Worm (Caenorhabditis elegans) whole organism, young adult: ENCODE data around the gene pcp-4.
A peak's percentile ranks its signal among the peaks of the same experiment; 100 is the strongest.

Experiments
- F10E7.11 ChIP-seq: sonication (generic microtip); optimal IDR thresholded peaks from 2 replicates; lab custom pipeline; 2017; ENCODE audit warnings: mild to moderate bottlenecking, missing genetic modification characterization, moderate library complexity, missing compliant biosample characterization
- F23B12.7 ChIP-seq: sonication (generic microtip); optimal IDR thresholded peaks from 2 replicates; lab custom pipeline; 2017; ENCODE audit warnings: missing genetic modification characterization, mild to moderate bottlenecking, missing compliant biosample characterization, antibody characterized with exemption, moderate library complexity; ENCODE audit not compliant: insufficient read depth
- F57A8.1 ChIP-seq: fragments of 200-800 bp; sonication (Bioruptor generic); optimal IDR thresholded peaks from 2 replicates; lab custom pipeline; 2018; ENCODE audit warnings: mild to moderate bottlenecking, missing genetic modification characterization, moderate library complexity, missing compliant biosample characterization
- Y95B8A.8 ChIP-seq: fragments of 200-800 bp; sonication (Bioruptor generic); IDR thresholded peaks from 2 replicates; pipeline ENCODE4 v1.3.6; 2022; ENCODE audit warnings: missing genetic modification reagents, missing genetic modification characterization, missing compliant biosample characterization
- akir-1 ChIP-seq: fragments of 200-800 bp; sonication (Bioruptor generic); optimal IDR thresholded peaks from 2 replicates; lab custom pipeline; 2018; ENCODE audit warnings: mild to moderate bottlenecking, missing genetic modification characterization, moderate library complexity, missing compliant biosample characterization
- ama-1 ChIP-seq, 3 experiments: fragments of 150-350 bp in 1 of 3; sonication (generic microtip) in 2 of 3; optimal IDR thresholded peaks; 2 replicates each; lab custom pipeline; 2014 to 2018; ENCODE audit warnings: missing biosample characterization in 2 of 3, missing genetic modification characterization in 2 of 3, missing genetic modification reagents in 2 of 3
- aptf-3 ChIP-seq: fragments of 200-800 bp; sonication (Bioruptor generic); IDR thresholded peaks from 2 replicates; pipeline ENCODE4 v1.3.6; 2022; ENCODE audit warnings: missing genetic modification characterization, missing compliant biosample characterization
- ccch-3 ChIP-seq: fragments of 200-800 bp; sonication (Bioruptor generic); optimal IDR thresholded peaks from 2 replicates; lab custom pipeline; 2018; ENCODE audit warnings: mild to moderate bottlenecking, missing genetic modification characterization, missing compliant biosample characterization
- cebp-1 ChIP-seq, 2 experiments: fragments of 200-800 bp in 1 of 2; sonication (Bioruptor generic) in 1 of 2; sonication (generic microtip) in 1 of 2; IDR thresholded peaks in 1 of 2; optimal IDR thresholded peaks in 1 of 2; 2 replicates each; pipeline versions ENCODE4 v1.3.6 to Lab custom; 2017 to 2022; ENCODE audit warnings: missing compliant biosample characterization in 2 of 2, missing genetic modification characterization in 2 of 2, mild to moderate bottlenecking in 1 of 2, missing genetic modification reagents in 1 of 2, moderate library complexity in 1 of 2
- cebp-2 ChIP-seq: fragments of 200-800 bp; sonication (Bioruptor generic); IDR thresholded peaks from 2 replicates; pipeline ENCODE4 v1.3.6; 2022; ENCODE audit warnings: missing genetic modification characterization, missing compliant biosample characterization
- ceh-27 ChIP-seq: fragments of 200-800 bp; sonication (Bioruptor generic); optimal IDR thresholded peaks from 2 replicates; lab custom pipeline; 2018; ENCODE audit warnings: mild to moderate bottlenecking, missing genetic modification characterization, moderate library complexity, missing compliant biosample characterization
- ceh-58 ChIP-seq: fragments of 200-800 bp; sonication (Bioruptor generic); IDR thresholded peaks from 2 replicates; pipeline ENCODE4 v1.3.6; 2022; ENCODE audit warnings: missing genetic modification characterization, missing compliant biosample characterization
- ceh-91 ChIP-seq: fragments of 200-800 bp; sonication (Bioruptor generic); IDR thresholded peaks from 2 replicates; pipeline ENCODE4 v1.3.6; 2022; ENCODE audit warnings: missing genetic modification reagents, missing genetic modification characterization, missing compliant biosample characterization
- die-1 ChIP-seq: sonication (generic microtip); optimal IDR thresholded peaks from 2 replicates; lab custom pipeline; 2016; ENCODE audit warnings: missing genotype, mild to moderate bottlenecking, missing genetic modification characterization, missing compliant biosample characterization
- egl-44 ChIP-seq: fragments of 200-800 bp; sonication (Bioruptor generic); IDR thresholded peaks from 2 replicates; pipeline ENCODE4 v1.3.6; 2022; ENCODE audit warnings: missing genetic modification reagents, missing genetic modification characterization, missing compliant biosample characterization
- egrh-3 ChIP-seq: fragments of 200-800 bp; sonication (Bioruptor generic); IDR thresholded peaks from 2 replicates; pipeline ENCODE4 v1.3.6; 2022; ENCODE audit warnings: missing genetic modification reagents, missing genetic modification characterization, missing compliant biosample characterization
- ets-4 ChIP-seq: fragments of 200-800 bp; sonication (Bioruptor generic); optimal IDR thresholded peaks from 2 replicates; lab custom pipeline; 2018; ENCODE audit warnings: mild to moderate bottlenecking, missing genetic modification characterization, missing compliant biosample characterization
- gei-17 ChIP-seq: fragments of 200-800 bp; sonication (Bioruptor generic); optimal IDR thresholded peaks from 2 replicates; lab custom pipeline; 2018; ENCODE audit warnings: mild to moderate bottlenecking, missing genetic modification characterization, missing compliant biosample characterization
- hlh-26 ChIP-seq: fragments of 200-800 bp; sonication (Bioruptor generic); conservative IDR thresholded peaks from 2 replicates; pipeline ENCODE4 v1.3.6; 2022; ENCODE audit warnings: missing genetic modification reagents, missing genetic modification characterization, missing compliant biosample characterization
- hrde-1 ChIP-seq: sonication (generic microtip); optimal IDR thresholded peaks from 2 replicates; lab custom pipeline; 2016; ENCODE audit warnings: missing genetic modification characterization, mild to moderate bottlenecking, missing compliant biosample characterization, moderate library complexity, missing genotype, missing genetic modification reagents, borderline replicate concordance
- hsf-1 ChIP-seq: fragments of 200-800 bp; sonication (Bioruptor generic); IDR thresholded peaks from 2 replicates; pipeline ENCODE4 v1.3.6; 2022; ENCODE audit warnings: missing genetic modification reagents, missing genetic modification characterization, missing compliant biosample characterization
- lag-1 ChIP-seq: fragments of 200-800 bp; sonication (Bioruptor generic); IDR thresholded peaks from 2 replicates; pipeline ENCODE4 v1.3.6; 2022; ENCODE audit warnings: missing genetic modification reagents, missing genetic modification characterization, missing compliant biosample characterization
- lin-26 ChIP-seq: fragments of 200-800 bp; sonication (Bioruptor generic); IDR thresholded peaks from 2 replicates; pipeline ENCODE4 v1.3.6; 2022; ENCODE audit warnings: missing genetic modification reagents, missing genetic modification characterization, missing compliant biosample characterization
- lin-35 ChIP-seq, 3 experiments: fragments of 150-350 bp in 2 of 3; sonication (generic microtip) in 1 of 3; optimal IDR thresholded peaks; 2 replicates each; lab custom pipeline; 2014 to 2018; ENCODE audit warnings: missing biosample characterization in 3 of 3, missing genetic modification characterization in 3 of 3, missing genetic modification reagents in 3 of 3
- lin-40 ChIP-seq: sonication (generic microtip); optimal IDR thresholded peaks from 2 replicates; lab custom pipeline; 2016; ENCODE audit warnings: missing genetic modification characterization, mild to moderate bottlenecking, missing compliant biosample characterization, missing genotype, missing genetic modification reagents
- lin-54 ChIP-seq: fragments of 200-800 bp; sonication (Bioruptor generic); optimal IDR thresholded peaks from 2 replicates; lab custom pipeline; 2018; ENCODE audit warnings: mild to moderate bottlenecking, missing genetic modification characterization, missing compliant biosample characterization
- madf-10 ChIP-seq: sonication (generic microtip); optimal IDR thresholded peaks from 2 replicates; lab custom pipeline; 2016; ENCODE audit warnings: mild to moderate bottlenecking, missing genetic modification characterization, missing compliant biosample characterization
- madf-8 ChIP-seq: fragments of 200-800 bp; sonication (Bioruptor generic); conservative IDR thresholded peaks from 2 replicates; pipeline ENCODE4 v1.3.6; 2022; ENCODE audit warnings: missing genetic modification reagents, missing genetic modification characterization, missing compliant biosample characterization
- mel-28 ChIP-seq: sonication (generic microtip); optimal IDR thresholded peaks from 2 replicates; lab custom pipeline; 2016; ENCODE audit warnings: borderline replicate concordance, mild to moderate bottlenecking, missing genetic modification characterization, missing compliant biosample characterization
- mes-4 ChIP-seq: sonication (generic microtip); optimal IDR thresholded peaks from 2 replicates; lab custom pipeline; 2016; ENCODE audit warnings: missing genotype, missing genetic modification characterization, missing compliant biosample characterization
- nfya-2 ChIP-seq: fragments of 200-800 bp; sonication (Bioruptor generic); IDR thresholded peaks from 2 replicates; pipeline ENCODE4 v1.3.6; 2022; ENCODE audit warnings: missing genetic modification reagents, missing genetic modification characterization, missing compliant biosample characterization
- nhr-27 ChIP-seq: fragments of 200-800 bp; sonication (Bioruptor generic); optimal IDR thresholded peaks from 2 replicates; lab custom pipeline; 2018; ENCODE audit warnings: mild to moderate bottlenecking, missing genetic modification characterization, moderate library complexity, missing compliant biosample characterization
- nhr-80 ChIP-seq: sonication (generic microtip); optimal IDR thresholded peaks from 2 replicates; lab custom pipeline; 2016; ENCODE audit warnings: missing genetic modification characterization, missing compliant biosample characterization
- rec-8 ChIP-seq, 2 experiments: sonication (generic microtip); optimal IDR thresholded peaks; 2 replicates each; lab custom pipeline; 2016; ENCODE audit warnings: mild to moderate bottlenecking in 2 of 2, missing genetic modification characterization in 2 of 2, missing genetic modification reagents in 2 of 2, missing genotype in 2 of 2, missing biosample characterization in 1 of 2, missing compliant biosample characterization in 1 of 2, moderate library complexity in 1 of 2
- tbp1 ChIP-seq: fragments of 200-800 bp; sonication (Bioruptor generic); optimal IDR thresholded peaks from 2 replicates; lab custom pipeline; 2018; ENCODE audit warnings: mild to moderate bottlenecking, missing genetic modification characterization, missing compliant biosample characterization
- unc-130 ChIP-seq: sonication (generic microtip); optimal IDR thresholded peaks from 2 replicates; lab custom pipeline; 2016; ENCODE audit warnings: missing genetic modification reagents, missing genetic modification characterization, missing compliant biosample characterization
- unc-62 ChIP-seq: fragments of 150-350 bp; optimal IDR thresholded peaks from 2 replicates; lab custom pipeline; 2014; ENCODE audit warnings: missing biosample characterization, missing genetic modification reagents, missing genetic modification characterization
- zim-3 ChIP-seq: sonication (generic microtip); optimal IDR thresholded peaks from 2 replicates; lab custom pipeline; 2017; ENCODE audit warnings: mild to moderate bottlenecking, missing genetic modification characterization, moderate library complexity, missing compliant biosample characterization
- ztf-25 ChIP-seq: fragments of 200-800 bp; sonication (Bioruptor generic); IDR thresholded peaks from 2 replicates; pipeline ENCODE4 v1.3.6; 2022; ENCODE audit warnings: missing genetic modification reagents, missing genetic modification characterization, missing compliant biosample characterization
- ztf-3 ChIP-seq: fragments of 200-800 bp; sonication (Bioruptor generic); optimal IDR thresholded peaks from 2 replicates; lab custom pipeline; 2018; ENCODE audit warnings: mild to moderate bottlenecking, missing genetic modification characterization, missing compliant biosample characterization
- ztf-6 ChIP-seq: fragments of 200-800 bp; sonication (Bioruptor generic); IDR thresholded peaks from 2 replicates; pipeline ENCODE4 v1.3.6; 2022; ENCODE audit warnings: missing genetic modification reagents, missing genetic modification characterization, missing compliant biosample characterization

pcp-4 gene

ce11 chrV:19845927-19846845 is 15.4 kb upstream of the pcp-4 start, which contains the start of gene Y116F11B.6:
Gene Y116F11B.6 (minus strand): TSS chrV:19845977.
- TF ChIP-seq nhr-80 (tag; lab: Kevin White, UChicago) (peak; percentile 53), lin-35 (GFP tag; optimal IDR thresholded peaks at IDR 0.05; lab: Kevin White, UChicago) (no peak)

- TF ChIP-seq ztf-6 (GFP tag; lab: Robert Waterston, UW), result no peak
- TF ChIP-seq F10E7.11 (tag; lab: Kevin White, UChicago), result no peak
- TF ChIP-seq die-1 (tag; lab: Kevin White, UChicago), result no peak
- no peak for TF ChIP-seq egrh-3 (GFP tag; lab: Robert Waterston, UW)
- TF ChIP-seq ceh-58 (GFP tag; lab: Robert Waterston, UW), result no peak
- TF ChIP-seq lin-26 (GFP tag; lab: Robert Waterston, UW), result no peak
- no peak for TF ChIP-seq F57A8.1 (GFP tag; lab: Kevin White, UChicago)
- no peak for TF ChIP-seq ztf-3 (GFP tag; lab: Kevin White, UChicago)
Observed at ce11 chrV:19836142-19836541, 5.3 kb upstream of the pcp-4 start, which contains the start of gene srw-38. Gene srw-38 (plus strand): TSS chrV:19836442.

- no peak for TF ChIP-seq unc-62 (GFP tag; lab: Kevin White, UChicago)
- TF ChIP-seq nhr-27 (tag; lab: Kevin White, UChicago), result no peak
- TF ChIP-seq mel-28 (tag; lab: Kevin White, UChicago), result no peak
- no peak for TF ChIP-seq lin-54 (GFP tag; lab: Kevin White, UChicago)
- TF ChIP-seq tbp1 (GFP tag; lab: Kevin White, UChicago), result no peak
- no peak for TF ChIP-seq ets-4
- TF ChIP-seq unc-130, result no peak
- TF ChIP-seq zim-3 (tag; lab: Kevin White, UChicago), result no peak
- no peak for TF ChIP-seq mes-4 (tag; lab: Kevin White, UChicago)
- no peak for TF ChIP-seq ccch-3
- no peak for TF ChIP-seq lag-1
- no peak for TF ChIP-seq lin-40 (tag; lab: Kevin White, UChicago)
- no peak for TF ChIP-seq akir-1 (GFP tag; lab: Kevin White, UChicago)
- TF ChIP-seq ama-1 (optimal IDR thresholded peaks at IDR 0.05; lab: Kevin White, UChicago), result no peak
- TF ChIP-seq ama-1 (GFP tag; optimal IDR thresholded peaks at IDR 0.05; lab: Kevin White, UChicago), result no peak
- TF ChIP-seq cebp-2, result no peak
- TF ChIP-seq aptf-3 (GFP tag; lab: Robert Waterston, UW), result no peak
- TF ChIP-seq nfya-2, result no peak
- no peak for TF ChIP-seq madf-8 (GFP tag; lab: Robert Waterston, UW)
- TF ChIP-seq ceh-91 (GFP tag; lab: Robert Waterston, UW), result no peak
Observed at ce11 chrV:19831588-19831987, 777 bp upstream of the pcp-4 start.

ce11 chrV:19829225-19829624 is 1.6 kb downstream of the pcp-4 start:
- no peak for TF ChIP-seq hrde-1
- no peak for TF ChIP-seq ztf-25
- TF ChIP-seq egl-44 (GFP tag; lab: Robert Waterston, UW), result no peak
- no peak for TF ChIP-seq ceh-58 (GFP tag; lab: Robert Waterston, UW)
- no peak for TF ChIP-seq ceh-27
- TF ChIP-seq F10E7.11 (tag; lab: Kevin White, UChicago), result no peak
- TF ChIP-seq Y95B8A.8 (GFP tag; lab: Robert Waterston, UW), result no peak
- TF ChIP-seq hsf-1 (GFP tag; lab: Robert Waterston, UW), result no peak
- TF ChIP-seq F23B12.7 (tag; lab: Kevin White, UChicago), result no peak
- no peak for TF ChIP-seq unc-130
- TF ChIP-seq rec-8 (tag; optimal IDR thresholded peaks at IDR 0.05; lab: Kevin White, UChicago), result no peak
- no peak for TF ChIP-seq hlh-26 (GFP tag; lab: Robert Waterston, UW)
- TF ChIP-seq mes-4 (tag; lab: Kevin White, UChicago), result no peak
- no peak for TF ChIP-seq madf-10 (tag; lab: Kevin White, UChicago)
- no peak for TF ChIP-seq gei-17 (GFP tag; lab: Kevin White, UChicago)
- TF ChIP-seq cebp-1 (GFP tag; IDR thresholded peaks at IDR 0.05; lab: Robert Waterston, UW), result no peak
- TF ChIP-seq cebp-1 (tag; optimal IDR thresholded peaks at IDR 0.05; lab: Kevin White, UChicago), result no peak
